Worm (Caenorhabditis elegans) whole organism, L1 larva: ENCODE data around the gene tba-4.

ENCODE experiments used
- C04F5.9 ChIP-seq: sonication (generic microtip); optimal IDR thresholded peaks from 2 replicates; lab custom pipeline; 2016; ENCODE audit warnings: missing genetic modification characterization, missing compliant biosample characterization
- C34B4.2 ChIP-seq: sonication (generic microtip); optimal IDR thresholded peaks from 2 replicates; lab custom pipeline; 2017; ENCODE audit warnings: mild to moderate bottlenecking, missing genetic modification characterization, missing compliant biosample characterization
- Y116A8C.19 ChIP-seq: sonication (generic microtip); optimal IDR thresholded peaks from 2 replicates; lab custom pipeline; 2016; ENCODE audit warnings: missing compliant biosample characterization, missing genetic modification characterization, borderline replicate concordance
- alr-1 ChIP-seq: fragments of 200-800 bp; sonication (Bioruptor generic); optimal IDR thresholded peaks from 2 replicates; lab custom pipeline; 2018; ENCODE audit warnings: borderline replicate concordance, mild to moderate bottlenecking, missing genetic modification characterization, missing compliant biosample characterization
- aly-2 ChIP-seq: fragments of 150-350 bp; optimal IDR thresholded peaks from 2 replicates; lab custom pipeline; 2014; ENCODE audit warnings: missing biosample characterization, missing genetic modification characterization
- ama-1 ChIP-seq: fragments of 150-350 bp; optimal IDR thresholded peaks from 2 replicates; lab custom pipeline; 2014
- ceh-63 ChIP-seq: fragments of 200-800 bp; sonication (Bioruptor generic); optimal IDR thresholded peaks from 2 replicates; lab custom pipeline; 2018; ENCODE audit warnings: mild to moderate bottlenecking, missing genetic modification characterization, missing compliant biosample characterization
- dsc-1 ChIP-seq: sonication (generic microtip); optimal IDR thresholded peaks from 2 replicates; lab custom pipeline; 2016; ENCODE audit warnings: mild to moderate bottlenecking, missing genetic modification characterization, missing compliant biosample characterization
- efl-3 ChIP-seq: fragments of 200-800 bp; sonication (Bioruptor generic); optimal IDR thresholded peaks from 2 replicates; lab custom pipeline; 2018; ENCODE audit warnings: mild to moderate bottlenecking, missing genetic modification characterization, missing compliant biosample characterization
- egl-13 ChIP-seq: sonication (generic microtip); optimal IDR thresholded peaks from 2 replicates; lab custom pipeline; 2016; ENCODE audit warnings: missing genotype, missing genetic modification reagents, missing genetic modification characterization, missing compliant biosample characterization
- elt-2 ChIP-seq: sonication (generic microtip); optimal IDR thresholded peaks from 2 replicates; lab custom pipeline; 2016; ENCODE audit warnings: missing genetic modification characterization, mild to moderate bottlenecking, inconsistent platforms, missing compliant biosample characterization, missing genetic modification reagents
- elt-3 ChIP-seq, 6 experiments: fragments of 150-350 bp in 1 of 6; sonication (generic microtip); optimal IDR thresholded peaks; 2 replicates each; lab custom pipeline; 2017 to 2018; ENCODE audit warnings: missing biosample characterization in 6 of 6, missing genetic modification characterization in 6 of 6, inconsistent platforms in 1 of 6
- ets-5 ChIP-seq: fragments of 200-800 bp; sonication (Bioruptor generic); IDR thresholded peaks from 2 replicates; pipeline ENCODE4 v1.3.6; 2022; ENCODE audit warnings: missing genetic modification characterization, missing compliant biosample characterization
- fkh-4 ChIP-seq: sonication (generic microtip); optimal IDR thresholded peaks from 2 replicates; lab custom pipeline; 2016; ENCODE audit warnings: missing compliant biosample characterization, missing genetic modification characterization, borderline replicate concordance
- fkh-8 ChIP-seq: sonication (generic microtip); optimal IDR thresholded peaks from 2 replicates; lab custom pipeline; 2016; ENCODE audit warnings: mild to moderate bottlenecking, missing genetic modification characterization, missing compliant biosample characterization
- grh-1 ChIP-seq: fragments of 200-800 bp; sonication (Bioruptor generic); IDR thresholded peaks from 2 replicates; pipeline ENCODE4 v1.3.6; 2022; ENCODE audit warnings: missing genetic modification reagents, missing genetic modification characterization, missing compliant biosample characterization
- hlh-4 ChIP-seq: sonication (generic microtip); optimal IDR thresholded peaks from 2 replicates; lab custom pipeline; 2016; ENCODE audit warnings: mild to moderate bottlenecking, missing genetic modification characterization, missing compliant biosample characterization
- hpl-2 ChIP-seq: fragments of 150-350 bp; optimal IDR thresholded peaks from 2 replicates; lab custom pipeline; 2014; ENCODE audit warnings: missing biosample characterization, missing genetic modification reagents, missing genetic modification characterization
- irx-1 ChIP-seq: sonication (generic microtip); optimal IDR thresholded peaks from 2 replicates; lab custom pipeline; 2016; ENCODE audit warnings: missing genetic modification characterization, missing compliant biosample characterization
- isw-1 ChIP-seq: fragments of 200-800 bp; sonication (Bioruptor generic); IDR thresholded peaks from 2 replicates; pipeline ENCODE4 v1.3.6; 2022; ENCODE audit warnings: missing genetic modification characterization, missing compliant biosample characterization
- lin-14 ChIP-seq: fragments of 200-800 bp; sonication (Bioruptor generic); optimal IDR thresholded peaks from 2 replicates; lab custom pipeline; 2018; ENCODE audit warnings: mild to moderate bottlenecking, missing genetic modification characterization, moderate library complexity, missing compliant biosample characterization
- lin-15B ChIP-seq: fragments of 150-350 bp; sonication (generic microtip); optimal IDR thresholded peaks from 3 replicates; lab custom pipeline; 2014; ENCODE audit warnings: missing biosample characterization, missing genetic modification characterization
- lin-35 ChIP-seq, 2 experiments: fragments of 150-350 bp; optimal IDR thresholded peaks; 2 replicates each; lab custom pipeline; 2014; ENCODE audit warnings: missing biosample characterization in 2 of 2, missing genetic modification characterization in 2 of 2, missing genetic modification reagents in 2 of 2
- lir-3 ChIP-seq: sonication (generic microtip); optimal IDR thresholded peaks from 2 replicates; lab custom pipeline; 2016; ENCODE audit warnings: mild to moderate bottlenecking, missing genetic modification characterization, moderate library complexity, missing compliant biosample characterization; ENCODE audit not compliant: poor library complexity
- mab-9 ChIP-seq: fragments of 200-800 bp; sonication (Bioruptor generic); IDR thresholded peaks from 2 replicates; pipeline ENCODE4 v1.3.6; 2022; ENCODE audit warnings: missing genetic modification reagents, missing genetic modification characterization, missing compliant biosample characterization
- nhr-11 ChIP-seq: fragments of 150-350 bp; optimal IDR thresholded peaks from 2 replicates; lab custom pipeline; 2014; ENCODE audit warnings: missing biosample characterization, missing genetic modification characterization
- nhr-12 ChIP-seq: sonication (generic microtip); optimal IDR thresholded peaks from 2 replicates; lab custom pipeline; 2017; ENCODE audit warnings: missing biosample characterization, missing genetic modification characterization
- nhr-19 ChIP-seq: fragments of 200-800 bp; sonication (Bioruptor generic); conservative IDR thresholded peaks from 2 replicates; pipeline ENCODE4 v1.3.6; 2022; ENCODE audit warnings: missing genetic modification characterization, missing compliant biosample characterization
- nhr-28 ChIP-seq: fragments of 150-350 bp; optimal IDR thresholded peaks from 2 replicates; lab custom pipeline; 2014; ENCODE audit warnings: missing biosample characterization, missing genetic modification characterization
- nhr-47 ChIP-seq: sonication (generic microtip); optimal IDR thresholded peaks from 2 replicates; lab custom pipeline; 2016; ENCODE audit warnings: mild to moderate bottlenecking, missing genetic modification characterization, moderate library complexity, missing compliant biosample characterization
- nhr-71 ChIP-seq: sonication (generic microtip); optimal IDR thresholded peaks from 2 replicates; lab custom pipeline; 2016; ENCODE audit warnings: mild to moderate bottlenecking, missing genetic modification characterization, moderate library complexity, missing compliant biosample characterization
- nhr-76 ChIP-seq: sonication (generic microtip); optimal IDR thresholded peaks from 2 replicates; lab custom pipeline; 2017; ENCODE audit warnings: missing biosample characterization, missing genetic modification characterization
- nhr-77 ChIP-seq: fragments of 150-350 bp; optimal IDR thresholded peaks from 2 replicates; lab custom pipeline; 2014; ENCODE audit warnings: missing biosample characterization, missing genetic modification characterization
- nhr-90 ChIP-seq: sonication (generic microtip); optimal IDR thresholded peaks from 2 replicates; lab custom pipeline; 2016; ENCODE audit warnings: mild to moderate bottlenecking, missing genetic modification characterization, missing compliant biosample characterization; ENCODE audit not compliant: poor library complexity
- pax-3 ChIP-seq: fragments of 200-800 bp; sonication (Bioruptor generic); optimal IDR thresholded peaks from 2 replicates; lab custom pipeline; 2018; ENCODE audit warnings: mild to moderate bottlenecking, missing genetic modification characterization, moderate library complexity, missing compliant biosample characterization
- skn-1 ChIP-seq: fragments of 150-350 bp; optimal IDR thresholded peaks from 2 replicates; lab custom pipeline; 2014; ENCODE audit warnings: missing biosample characterization, missing genetic modification characterization
- sup-37 ChIP-seq: fragments of 200-800 bp; sonication (Bioruptor generic); optimal IDR thresholded peaks from 2 replicates; lab custom pipeline; 2018; ENCODE audit warnings: mild to moderate bottlenecking, missing genetic modification characterization, missing compliant biosample characterization
- swsn-7 ChIP-seq: sonication (generic microtip); optimal IDR thresholded peaks from 2 replicates; lab custom pipeline; 2016; ENCODE audit warnings: missing genetic modification characterization, missing compliant biosample characterization
- tbx-2 ChIP-seq: sonication (generic microtip); optimal IDR thresholded peaks from 2 replicates; lab custom pipeline; 2016; ENCODE audit warnings: missing genetic modification characterization, missing compliant biosample characterization
- unc-130 ChIP-seq: fragments of 150-350 bp; optimal IDR thresholded peaks from 2 replicates; lab custom pipeline; 2017; ENCODE audit warnings: missing biosample characterization, missing genetic modification characterization, inconsistent platforms
- unc-62 ChIP-seq: fragments of 150-350 bp; optimal IDR thresholded peaks from 2 replicates; lab custom pipeline; 2014; ENCODE audit warnings: missing biosample characterization, missing genetic modification reagents, missing genetic modification characterization
- unc-86 ChIP-seq: sonication (generic microtip); optimal IDR thresholded peaks from 2 replicates; lab custom pipeline; 2016; ENCODE audit warnings: missing genetic modification characterization, missing compliant biosample characterization
- unc-98 ChIP-seq: fragments of 200-800 bp; sonication (Bioruptor generic); IDR thresholded peaks from 2 replicates; pipeline ENCODE4 v1.3.6; 2022; ENCODE audit warnings: missing genetic modification characterization, missing compliant biosample characterization
- vab-15 ChIP-seq: sonication (generic microtip); optimal IDR thresholded peaks from 2 replicates; lab custom pipeline; 2017; ENCODE audit warnings: missing genotype, mild to moderate bottlenecking, missing genetic modification characterization, missing compliant biosample characterization
- xbp-1 ChIP-seq: sonication (generic microtip); optimal IDR thresholded peaks from 2 replicates; lab custom pipeline; 2016; ENCODE audit warnings: missing genetic modification characterization, missing compliant biosample characterization
- zag-1 ChIP-seq: fragments of 150-350 bp; optimal IDR thresholded peaks from 2 replicates; lab custom pipeline; 2014; ENCODE audit warnings: missing biosample characterization, missing genetic modification characterization
- zip-4 ChIP-seq: fragments of 200-800 bp; sonication (Bioruptor generic); optimal IDR thresholded peaks from 2 replicates; lab custom pipeline; 2018; ENCODE audit warnings: mild to moderate bottlenecking, missing genetic modification characterization, moderate library complexity, missing compliant biosample characterization
- ztf-11 ChIP-seq, 2 experiments: sonication (generic microtip); optimal IDR thresholded peaks; 2 replicates each; lab custom pipeline; 2016 to 2017; ENCODE audit warnings: missing genetic modification characterization in 2 of 2, missing biosample characterization in 1 of 2, missing compliant biosample characterization in 1 of 2

Gene tba-4

DNA sequence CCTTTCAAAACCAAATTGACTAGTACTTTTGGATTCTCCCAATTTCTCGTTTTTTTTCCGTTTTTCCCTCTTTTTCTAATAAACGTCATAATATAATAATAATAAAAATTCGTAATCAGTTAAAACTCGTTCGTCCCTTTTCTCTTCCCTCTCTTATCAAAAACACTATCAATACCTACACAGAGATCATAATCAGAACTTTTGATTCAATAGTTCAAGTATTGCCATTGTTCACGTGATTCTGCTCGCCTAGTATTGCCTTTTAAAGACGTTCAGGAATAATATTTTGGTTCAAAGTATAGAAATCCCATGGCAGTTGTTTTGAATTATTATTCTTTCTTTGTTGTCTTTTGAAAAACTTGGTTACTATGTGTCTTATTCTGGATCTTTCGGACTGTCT, 6.2 kb downstream of the tba-4 start (continued):
- TF ChIP-seq fkh-8 (tag; lab: Kevin White, UChicago) = no peak
- TF ChIP-seq zip-4 (GFP tag; lab: Kevin White, UChicago) = no peak
- no peak for TF ChIP-seq nhr-28 (tag; lab: Kevin White, UChicago)
- no peak for TF ChIP-seq lir-3 (tag; lab: Kevin White, UChicago)
- no peak for TF ChIP-seq xbp-1 (tag; lab: Kevin White, UChicago)
- no peak for TF ChIP-seq pax-3 (tag; lab: Kevin White, UChicago)
- TF ChIP-seq lin-35 (GFP tag; optimal IDR thresholded peaks at IDR 0.05; lab: Kevin White, UChicago) = peak in 1 of 2 experiments; percentile 27
- TF ChIP-seq hlh-4 (tag; lab: Kevin White, UChicago) = no peak
- TF ChIP-seq dsc-1 (tag; lab: Kevin White, UChicago) = no peak
- no peak for TF ChIP-seq irx-1 (tag; lab: Kevin White, UChicago)
- TF ChIP-seq C34B4.2 = no peak
- no peak for TF ChIP-seq unc-62 (GFP tag; lab: Kevin White, UChicago)
- TF ChIP-seq nhr-11 (tag; lab: Kevin White, UChicago) = no peak
- no peak for TF ChIP-seq swsn-7
- no peak for TF ChIP-seq fkh-4 (tag; lab: Kevin White, UChicago)
- no peak for TF ChIP-seq ceh-63 (GFP tag; lab: Kevin White, UChicago)
- no peak for TF ChIP-seq nhr-76 (tag; lab: Kevin White, UChicago)
- no peak for TF ChIP-seq ets-5 (GFP tag; lab: Robert Waterston, UW)
- no peak for TF ChIP-seq efl-3 (GFP tag; lab: Kevin White, UChicago)
- TF ChIP-seq nhr-19 (GFP tag; lab: Robert Waterston, UW) = 0 out of 2 replicates have a peak, but pooled peaks have one; percentile 11
- no peak for TF ChIP-seq grh-1
- no peak for TF ChIP-seq unc-130 (tag; lab: Kevin White, UChicago)
- TF ChIP-seq tbx-2 = no peak
- TF ChIP-seq mab-9 (GFP tag; lab: Robert Waterston, UW) = no peak
- TF ChIP-seq elt-3 (tag; optimal IDR thresholded peaks at IDR 0.05; lab: Kevin White, UChicago) = peak in 2 of 6 experiments; percentile 11 to 69
- TF ChIP-seq ama-1 (lab: Kevin White, UChicago) = no peak
- no peak for TF ChIP-seq egl-13 (tag; lab: Kevin White, UChicago)
- TF ChIP-seq ztf-11 (tag; optimal IDR thresholded peaks at IDR 0.05; lab: Kevin White, UChicago) = no peak
- TF ChIP-seq isw-1 (GFP tag; lab: Robert Waterston, UW) = no peak
- no peak for TF ChIP-seq nhr-12 (tag; lab: Kevin White, UChicago)
- no peak for TF ChIP-seq unc-98 (GFP tag; lab: Robert Waterston, UW)
- TF ChIP-seq nhr-77 (tag; lab: Kevin White, UChicago) = no peak
- TF ChIP-seq C04F5.9 (tag; lab: Kevin White, UChicago) = no peak
- peak; percentile 50 for TF ChIP-seq nhr-71 (tag; lab: Kevin White, UChicago)
- TF ChIP-seq unc-86 (tag; lab: Kevin White, UChicago) = no peak
- TF ChIP-seq nhr-47 (tag; lab: Kevin White, UChicago) = no peak
- no peak for TF ChIP-seq sup-37 (GFP tag; lab: Kevin White, UChicago)
- TF ChIP-seq elt-2 (tag; lab: Kevin White, UChicago) = peak; percentile 86
- no peak for TF ChIP-seq aly-2 (tag; lab: Kevin White, UChicago)
- TF ChIP-seq lin-14 (GFP tag; lab: Kevin White, UChicago) = peak; percentile 39
- no peak for TF ChIP-seq Y116A8C.19 (tag; lab: Kevin White, UChicago)
- TF ChIP-seq nhr-90 = peak; percentile 42
- no peak for TF ChIP-seq skn-1
- TF ChIP-seq vab-15 = no peak
- TF ChIP-seq lin-15B (tag; lab: Kevin White, UChicago) = no peak
- TF ChIP-seq zag-1 (tag; lab: Kevin White, UChicago) = no peak
- no peak for TF ChIP-seq hpl-2
- TF ChIP-seq alr-1 = no peak
- TF ChIP-seq, all 84 proteins: peak for 10
